Fruit fly (Drosophila melanogaster): ENCODE results near the gene CG42717.

The CG42717 gene

DNA sequence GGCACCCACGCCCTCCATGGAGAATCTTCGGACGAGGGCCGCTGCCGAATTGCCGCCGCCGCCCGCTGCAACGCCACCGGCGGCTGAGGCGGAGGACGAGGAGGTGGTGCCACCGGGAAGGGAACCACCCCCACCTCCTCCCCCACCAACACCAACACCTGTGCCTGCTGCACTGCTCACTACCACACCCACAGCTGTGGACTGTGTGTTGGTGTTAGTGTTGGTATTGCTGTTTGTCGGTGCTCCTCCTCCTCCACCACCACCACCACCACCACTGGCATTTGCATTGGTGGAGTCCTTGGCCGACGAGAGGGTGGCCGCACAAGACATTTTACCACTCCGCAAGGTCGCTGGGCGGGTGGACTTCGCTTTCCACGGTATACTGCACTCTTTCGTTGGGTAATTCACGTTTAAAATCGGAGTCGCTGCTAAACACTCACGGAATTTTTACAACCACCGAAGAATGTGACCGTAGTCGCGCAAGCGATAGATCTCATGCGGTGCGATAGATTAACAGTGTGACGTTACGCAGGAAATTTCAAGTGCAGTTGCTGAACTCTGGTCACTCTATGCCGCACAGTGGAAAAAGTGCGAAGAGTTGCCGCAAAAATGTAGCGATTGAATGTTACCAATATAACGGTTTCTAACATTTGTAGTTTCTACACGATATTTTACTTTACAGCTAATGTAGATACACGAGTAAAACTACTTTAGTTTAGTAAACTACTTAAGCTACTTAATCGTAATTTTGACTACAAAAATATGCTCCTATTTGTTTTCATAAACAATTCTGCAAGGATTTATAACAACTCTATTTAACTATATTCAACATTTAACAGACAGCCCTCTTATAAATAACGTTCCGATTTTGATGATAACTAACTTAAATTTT lies 21.4 kb downstream of the CG42717 start, which contains the start of gene mib1 (continued):
- no peak for TF ChIP-seq sc (optimal IDR thresholded peaks at IDR 0.05)
- TF ChIP-seq sc (GFP tag; optimal IDR thresholded peaks at IDR 0.05) = no peak
- TF ChIP-seq Fer3 (tag; optimal IDR thresholded peaks at IDR 0.05) = no peak
- no peak for TF ChIP-seq Antp (GFP tag; optimal IDR thresholded peaks at IDR 0.05)
- TF ChIP-seq Elba2 (GFP tag; optimal IDR thresholded peaks at IDR 0.05) = no peak
- peak; percentile 40 for TF ChIP-seq CG2120 (GFP tag; optimal IDR thresholded peaks at IDR 0.05)
- TF ChIP-seq CG12155 (GFP tag; optimal IDR thresholded peaks at IDR 0.05) = no peak
- TF ChIP-seq CG7556 (GFP tag; optimal IDR thresholded peaks at IDR 0.05) = peak; percentile 22
- TF ChIP-seq CG1529 (GFP tag; optimal IDR thresholded peaks at IDR 0.05) = no peak
- no peak for TF ChIP-seq Hand (GFP tag; optimal IDR thresholded peaks at IDR 0.05)
- TF ChIP-seq nau (GFP tag; optimal IDR thresholded peaks at IDR 0.05) = no peak
- peak; percentile 15 for TF ChIP-seq CG4328 (GFP tag; optimal IDR thresholded peaks at IDR 0.05)
- peak; percentile 12 for TF ChIP-seq CG33557 (GFP tag; optimal IDR thresholded peaks at IDR 0.05)
- peak; percentile 21 for TF ChIP-seq Xbp1 (GFP tag; optimal IDR thresholded peaks at IDR 0.05)
- no peak for TF ChIP-seq CG12236 (GFP tag; optimal IDR thresholded peaks at IDR 0.05)
- peak; percentile 3 for TF ChIP-seq cwo (GFP tag; optimal IDR thresholded peaks at IDR 0.05)
- no peak for TF ChIP-seq HLH3B (GFP tag; IDR thresholded peaks at IDR 0.05)
- peak in 1 of 2 experiments; percentile 42 for TF ChIP-seq tll (GFP tag; optimal IDR thresholded peaks at IDR 0.05)
- TF ChIP-seq Vsx1 (GFP tag; optimal IDR thresholded peaks at IDR 0.05) = no peak
- no peak for TF ChIP-seq p53 (GFP tag; optimal IDR thresholded peaks at IDR 0.05)
- TF ChIP-seq CG10959 (GFP tag; IDR thresholded peaks at IDR 0.05) = no peak
- TF ChIP-seq dpn (GFP tag; optimal IDR thresholded peaks at IDR 0.05) = peak in 1 of 2 experiments; percentile 32
- no peak for TF ChIP-seq Asciz (GFP tag; optimal IDR thresholded peaks at IDR 0.05)
- peak; percentile 75 for TF ChIP-seq sug (tag; optimal IDR thresholded peaks at IDR 0.05)
- TF ChIP-seq CG17568 (GFP tag; optimal IDR thresholded peaks at IDR 0.05) = no peak
- TF ChIP-seq CG3281 (GFP tag; optimal IDR thresholded peaks at IDR 0.05) = no peak
- peak; percentile 38 for TF ChIP-seq CG17829 (tag; optimal IDR thresholded peaks at IDR 0.05)
- no peak for TF ChIP-seq D19B (GFP tag; optimal IDR thresholded peaks at IDR 0.05)
- TF ChIP-seq dati (GFP tag; IDR thresholded peaks at IDR 0.05) = no peak
- no peak; the same call in 1 of the 2 replicates for TF ChIP-seq ranshi (GFP tag; IDR thresholded peaks at IDR 0.05)
- TF ChIP-seq grau (tag; optimal IDR thresholded peaks at IDR 0.05) = peak; percentile 59
- peak; percentile 59 for TF ChIP-seq lab (GFP tag; optimal IDR thresholded peaks at IDR 0.05)
- TF ChIP-seq zf30C (GFP tag; optimal IDR thresholded peaks at IDR 0.05) = peak; percentile 19
- peak; percentile 84 for TF ChIP-seq CG8478 (optimal IDR thresholded peaks at IDR 0.05)
- TF ChIP-seq stc (GFP tag; IDR thresholded peaks at IDR 0.05) = 0 out of 2 replicates have a peak, but pooled peaks have one; percentile 25
- peak; percentile 58 for TF ChIP-seq Sry-β (GFP tag; optimal IDR thresholded peaks at IDR 0.05)
- TF ChIP-seq CG7839 (tag; optimal IDR thresholded peaks at IDR 0.05) = no peak
- no peak for TF ChIP-seq Gsc (GFP tag; IDR thresholded peaks at IDR 0.05)
- peak; percentile 78 for TF ChIP-seq Abd-B (GFP tag; optimal IDR thresholded peaks at IDR 0.05)
- no peak for TF ChIP-seq vfl (GFP tag; optimal IDR thresholded peaks at IDR 0.05)
- TF ChIP-seq BEAF-32 (GFP tag; optimal IDR thresholded peaks at IDR 0.05) = peak; percentile 92
- no peak for TF ChIP-seq NK7.1 (GFP tag; optimal IDR thresholded peaks at IDR 0.05)
- TF ChIP-seq Oaz (GFP tag; IDR thresholded peaks at IDR 0.05) = no peak
- peak; percentile 6 for TF ChIP-seq CG4282 (GFP tag; optimal IDR thresholded peaks at IDR 0.05)
- TF ChIP-seq sima (GFP tag; optimal IDR thresholded peaks at IDR 0.05) = no peak
- TF ChIP-seq ato (GFP tag; IDR thresholded peaks at IDR 0.05; ENCODE audit: partially characterized antibody) = peak; percentile 93
- peak; percentile 13 for TF ChIP-seq Deaf1 (tag; optimal IDR thresholded peaks at IDR 0.05)
- TF ChIP-seq Dfd (GFP tag; optimal IDR thresholded peaks at IDR 0.05) = no peak
- TF ChIP-seq kah (GFP tag; optimal IDR thresholded peaks at IDR 0.05) = peak; percentile 86

Measured in whole organism, embryonic.